Fruit fly (Drosophila melanogaster) whole organism, embryonic: ENCODE results near the gene vkg.

Experiments used
- Ada2b ChIP-seq: fragments of 200-800 bp; sonication (Bioruptor generic); IDR thresholded peaks from 2 replicates; pipeline ENCODE4 v1.3.6; 2022; ENCODE audit warnings: missing biosample characterization, missing genetic modification characterization
- BEAF-32 ChIP-seq: fragments of 200-800 bp; sonication (Bioruptor generic); optimal IDR thresholded peaks from 3 replicates; lab custom pipeline; 2017; ENCODE audit warnings: missing biosample characterization, missing genetic modification characterization, mild to moderate bottlenecking, moderate library complexity, missing genetic modification reagents
- CG12769 ChIP-seq: fragments of 200-800 bp; sonication (Bioruptor generic); optimal IDR thresholded peaks from 2 replicates; lab custom pipeline; 2019; ENCODE audit warnings: missing biosample characterization, mild to moderate bottlenecking, missing genetic modification characterization, moderate library complexity
- CG12942 ChIP-seq: fragments of 200-800 bp; sonication (Bioruptor generic); optimal IDR thresholded peaks from 3 replicates; lab custom pipeline; 2016; ENCODE audit warnings: missing biosample characterization, missing genetic modification characterization
- CG13296 ChIP-seq: fragments of 200-800 bp; sonication (Bioruptor generic); optimal IDR thresholded peaks from 3 replicates; lab custom pipeline; 2018; ENCODE audit warnings: missing biosample characterization, mild to moderate bottlenecking, missing genetic modification characterization
- CG13424 ChIP-seq: fragments of 200-800 bp; sonication (Bioruptor generic); optimal IDR thresholded peaks from 2 replicates; lab custom pipeline; 2019; ENCODE audit warnings: missing biosample characterization, mild to moderate bottlenecking, missing genetic modification characterization, moderate library complexity
- CG13775 ChIP-seq: fragments of 200-800 bp; sonication (Bioruptor generic); optimal IDR thresholded peaks from 3 replicates; lab custom pipeline; 2017; ENCODE audit warnings: missing biosample characterization, mild to moderate bottlenecking, missing genetic modification characterization
- CG14441 ChIP-seq: fragments of 200-800 bp; sonication (Bioruptor generic); IDR thresholded peaks from 2 replicates; pipeline ENCODE4 v1.3.6; 2022; ENCODE audit warnings: missing biosample characterization, missing genetic modification characterization
- CG15601 ChIP-seq: fragments of 200-800 bp; sonication (Bioruptor generic); optimal IDR thresholded peaks from 3 replicates; lab custom pipeline; 2019; ENCODE audit warnings: missing biosample characterization, mild to moderate bottlenecking, missing genetic modification characterization, moderate library complexity
- CG17359 ChIP-seq: fragments of 200-800 bp; sonication (Bioruptor generic); optimal IDR thresholded peaks from 3 replicates; lab custom pipeline; 2018; ENCODE audit warnings: missing biosample characterization, mild to moderate bottlenecking, missing genetic modification characterization, moderate library complexity
- CG17829 ChIP-seq: fragments of 200-800 bp; optimal IDR thresholded peaks from 2 replicates; lab custom pipeline; 2019; ENCODE audit warnings: missing biosample characterization, mild to moderate bottlenecking, missing genetic modification characterization, moderate library complexity
- CG18599 ChIP-seq: fragments of 200-800 bp; sonication (Bioruptor generic); optimal IDR thresholded peaks from 3 replicates; lab custom pipeline; 2017; ENCODE audit warnings: missing biosample characterization, missing genetic modification characterization, mild to moderate bottlenecking, moderate library complexity, missing genetic modification reagents
- CG3065 ChIP-seq: fragments of 200-800 bp; sonication (Bioruptor generic); optimal IDR thresholded peaks from 2 replicates; lab custom pipeline; 2016; ENCODE audit warnings: missing biosample characterization, missing genetic modification characterization
- CG3281 ChIP-seq: fragments of 200-800 bp; sonication (Bioruptor generic); optimal IDR thresholded peaks from 3 replicates; lab custom pipeline; 2017; ENCODE audit warnings: missing biosample characterization, mild to moderate bottlenecking, missing genetic modification characterization
- CG3847 ChIP-seq: fragments of 200-800 bp; sonication (Bioruptor generic); IDR thresholded peaks from 2 replicates; pipeline ENCODE4 v1.3.6; 2022; ENCODE audit warnings: missing biosample characterization, missing genetic modification characterization
- CG42726 ChIP-seq: fragments of 200-800 bp; sonication (Bioruptor generic); IDR thresholded peaks from 2 replicates; pipeline ENCODE4 v1.3.6; 2022; ENCODE audit warnings: missing biosample characterization, missing genetic modification characterization; ENCODE audit not compliant: partially characterized antibody
- CG4360 ChIP-seq: fragments of 200-800 bp; sonication (Bioruptor generic); IDR thresholded peaks from 2 replicates; pipeline ENCODE4 v1.3.6; 2022; ENCODE audit warnings: missing biosample characterization, missing genetic modification characterization
- CG5245 ChIP-seq: fragments of 200-800 bp; sonication (Bioruptor generic); optimal IDR thresholded peaks from 3 replicates; lab custom pipeline; 2016; ENCODE audit warnings: missing biosample characterization, missing genetic modification characterization
- CG7839 ChIP-seq: fragments of 200-800 bp; sonication (Bioruptor generic); optimal IDR thresholded peaks from 3 replicates; lab custom pipeline; 2018; ENCODE audit warnings: missing biosample characterization, mild to moderate bottlenecking, missing genetic modification characterization, moderate library complexity
- CG8089 ChIP-seq: fragments of 200-800 bp; sonication (Bioruptor generic); optimal IDR thresholded peaks from 3 replicates; lab custom pipeline; 2016; ENCODE audit warnings: missing biosample characterization, missing genetic modification characterization
- CG9876 ChIP-seq: fragments of 200-800 bp; sonication (Bioruptor generic); optimal IDR thresholded peaks from 2 replicates; lab custom pipeline; 2016; ENCODE audit warnings: missing biosample characterization, missing genetic modification characterization
- Dek ChIP-seq: fragments of 200-800 bp; sonication (Bioruptor generic); optimal IDR thresholded peaks from 3 replicates; lab custom pipeline; 2019; ENCODE audit warnings: missing biosample characterization, mild to moderate bottlenecking, missing genetic modification characterization, moderate library complexity
- Drgx ChIP-seq: fragments of 200-800 bp; sonication (Bioruptor generic); IDR thresholded peaks from 2 replicates; pipeline ENCODE4 v1.3.6; 2022; ENCODE audit warnings: missing biosample characterization, missing genetic modification characterization
- Hr51 ChIP-seq, 2 experiments: fragments of 200-800 bp; sonication (Bioruptor generic); optimal IDR thresholded peaks; 2 replicates in 1 of 2; 3 replicates in 1 of 2; lab custom pipeline; 2016 to 2018; ENCODE audit warnings: missing biosample characterization in 2 of 2, missing genetic modification characterization in 2 of 2, mild to moderate bottlenecking in 1 of 2, moderate library complexity in 1 of 2
- Kr ChIP-seq: fragments of 200-800 bp; sonication (Bioruptor generic); optimal IDR thresholded peaks from 2 replicates; lab custom pipeline; 2017; ENCODE audit warnings: missing biosample characterization, mild to moderate bottlenecking, missing genetic modification characterization
- Myb ChIP-seq: fragments of 200-800 bp; sonication (Bioruptor generic); optimal IDR thresholded peaks from 2 replicates; lab custom pipeline; 2016; ENCODE audit warnings: missing biosample characterization, missing genetic modification characterization
- Oli ChIP-seq: fragments of 200-800 bp; sonication (Bioruptor generic); optimal IDR thresholded peaks from 2 replicates; lab custom pipeline; 2018; ENCODE audit warnings: missing biosample characterization, mild to moderate bottlenecking, missing genetic modification characterization, moderate library complexity
- Sox100B ChIP-seq: fragments of 200-800 bp; sonication (Bioruptor generic); optimal IDR thresholded peaks from 3 replicates; lab custom pipeline; 2018; ENCODE audit warnings: missing biosample characterization, mild to moderate bottlenecking, missing genetic modification characterization
- ac ChIP-seq: fragments of 200-800 bp; sonication (Bioruptor generic); optimal IDR thresholded peaks from 3 replicates; lab custom pipeline; 2017; ENCODE audit warnings: missing biosample characterization, mild to moderate bottlenecking, missing genetic modification characterization
- aop ChIP-seq: fragments of 200-800 bp; sonication (Bioruptor generic); IDR thresholded peaks from 2 replicates; pipeline ENCODE4 v1.3.6; 2022; ENCODE audit warnings: missing biosample characterization, missing genetic modification characterization
- crol ChIP-seq: fragments of 200-800 bp; sonication (Bioruptor generic); IDR thresholded peaks from 2 replicates; pipeline ENCODE4 v1.3.6; 2022; ENCODE audit warnings: missing biosample characterization, missing genetic modification characterization
- dmrt99B ChIP-seq: fragments of 200-800 bp; sonication (Bioruptor generic); optimal IDR thresholded peaks from 2 replicates; lab custom pipeline; 2018; ENCODE audit warnings: missing biosample characterization, mild to moderate bottlenecking, missing genetic modification characterization, moderate library complexity
- emc ChIP-seq: fragments of 200-800 bp; sonication (Bioruptor generic); optimal IDR thresholded peaks from 2 replicates; lab custom pipeline; 2016; ENCODE audit warnings: missing biosample characterization, missing genetic modification characterization
- eyg ChIP-seq: fragments of 200-800 bp; sonication (Bioruptor generic); optimal IDR thresholded peaks from 3 replicates; lab custom pipeline; 2016; ENCODE audit warnings: missing biosample characterization, missing genetic modification characterization
- gce ChIP-seq: fragments of 200-800 bp; sonication (Bioruptor generic); IDR thresholded peaks from 3 replicates; pipeline ENCODE4 v1.3.6; 2022; ENCODE audit warnings: missing biosample characterization, missing genetic modification characterization
- gro ChIP-seq: fragments of 200-800 bp; sonication (Bioruptor generic); optimal IDR thresholded peaks from 2 replicates; lab custom pipeline; 2016; ENCODE audit warnings: missing biosample characterization, missing genetic modification characterization
- insv ChIP-seq, 2 experiments: fragments of 200-800 bp; sonication (Bioruptor generic); optimal IDR thresholded peaks; 3 replicates each; lab custom pipeline; 2016 to 2018; ENCODE audit warnings: missing biosample characterization in 2 of 2, missing genetic modification characterization in 2 of 2
- lbe ChIP-seq: fragments of 200-800 bp; sonication (Bioruptor generic); optimal IDR thresholded peaks from 2 replicates; lab custom pipeline; 2016; ENCODE audit warnings: missing biosample characterization, mild to moderate bottlenecking, missing genetic modification characterization
- otp ChIP-seq: fragments of 200-800 bp; sonication (Bioruptor generic); IDR thresholded peaks from 3 replicates; pipeline ENCODE4, ENCODE4 v1.3.6; 2022; ENCODE audit warnings: missing biosample characterization, missing genetic modification characterization
- p53 ChIP-seq: fragments of 200-800 bp; sonication (Bioruptor generic); optimal IDR thresholded peaks from 2 replicates; lab custom pipeline; 2016; ENCODE audit warnings: missing biosample characterization, missing genetic modification characterization
- pan ChIP-seq, 4 experiments: fragments of >200 bp in 3 of 4; fragments of 200-800 bp in 1 of 4; sonication (Bioruptor generic) in 1 of 4; optimal IDR thresholded peaks in 3 of 4; IDR thresholded peaks in 1 of 4; 2 replicates each; pipeline versions ENCODE4 v1.3.6 to Lab custom; 2017 to 2022; ENCODE audit warnings: missing biosample characterization in 2 of 4, missing genetic modification characterization in 2 of 4, mixed read lengths in 1 of 4
- peb ChIP-seq: fragments of 200-800 bp; sonication (Bioruptor generic); IDR thresholded peaks from 2 replicates; pipeline ENCODE4 v1.3.6; 2022; ENCODE audit warnings: missing biosample characterization, missing genetic modification characterization
- pho ChIP-seq: fragments of 200-800 bp; sonication (Bioruptor generic); optimal IDR thresholded peaks from 2 replicates; lab custom pipeline; 2016; ENCODE audit warnings: missing biosample characterization, missing genetic modification characterization
- pnt ChIP-seq: fragments of 200-800 bp; sonication (Bioruptor generic); optimal IDR thresholded peaks from 3 replicates; lab custom pipeline; 2016; ENCODE audit warnings: missing biosample characterization, missing genetic modification characterization
- pzg ChIP-seq: fragments of 200-800 bp; sonication (Bioruptor generic); optimal IDR thresholded peaks from 3 replicates; lab custom pipeline; 2018; ENCODE audit warnings: missing biosample characterization, mild to moderate bottlenecking, missing genetic modification characterization, moderate library complexity
- tio ChIP-seq: fragments of 200-800 bp; sonication (Bioruptor generic); optimal IDR thresholded peaks from 2 replicates; lab custom pipeline; 2017; ENCODE audit warnings: missing biosample characterization, missing genetic modification characterization, inconsistent platforms
- tll ChIP-seq, 2 experiments: fragments of 200-800 bp in 1 of 2; fragments of >200 bp in 1 of 2; sonication (Bioruptor generic) in 1 of 2; optimal IDR thresholded peaks; 2 replicates each; lab custom pipeline; 2017 to 2019; ENCODE audit warnings: missing biosample characterization in 2 of 2, missing genetic modification characterization in 2 of 2, mild to moderate bottlenecking in 1 of 2, moderate library complexity in 1 of 2

vkg gene

DNA sequence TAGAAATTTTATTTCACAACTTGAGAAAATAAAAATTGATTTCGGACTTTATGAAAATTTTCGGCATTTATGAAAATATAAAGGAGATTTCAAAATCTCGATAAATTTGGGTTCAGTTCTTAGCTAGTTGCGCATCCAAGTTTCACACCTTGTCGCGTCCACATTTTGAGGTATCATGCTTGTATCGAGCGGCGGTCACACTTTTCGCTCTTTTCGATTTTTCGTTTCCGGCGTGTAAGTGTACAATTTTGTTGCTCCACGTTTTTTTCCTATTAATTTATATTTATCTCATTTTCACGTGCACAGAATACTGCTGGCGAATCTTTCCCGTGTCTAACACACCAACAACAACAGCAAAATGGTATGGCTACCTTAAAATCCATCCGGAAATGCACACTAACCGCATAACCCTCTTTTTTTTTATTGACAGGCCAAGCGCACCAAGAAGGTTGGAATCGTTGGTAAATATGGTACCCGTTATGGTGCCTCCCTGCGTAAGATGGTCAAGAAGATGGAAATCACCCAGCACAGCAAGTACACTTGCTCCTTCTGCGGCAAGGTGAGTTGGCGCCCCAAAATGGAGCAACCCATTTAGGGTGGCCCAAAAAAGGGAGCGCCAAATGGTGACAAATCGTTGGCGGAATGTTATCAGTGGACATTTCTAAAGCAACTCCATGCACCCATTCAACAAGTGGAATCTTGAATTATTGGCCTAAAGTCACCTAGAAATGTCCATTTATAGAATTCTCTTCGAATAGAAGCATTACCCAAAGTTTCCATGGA is 43.0 kb upstream of the vkg start, which contains the start of gene RpL37A (continued):
- peak; percentile 94 for TF ChIP-seq pzg
- peak; percentile 49 for TF ChIP-seq Oli
- peak; percentile 35 for TF ChIP-seq Kr (GFP tag; lab: Kevin White, UChicago)
- no peak for TF ChIP-seq pnt (GFP tag; lab: Kevin White, UChicago)
- peak; percentile 73 for TF ChIP-seq CG5245 (GFP tag; lab: Kevin White, UChicago)
- peak; percentile 72 for TF ChIP-seq CG9876
- 0 out of 2 replicates have a peak, but pooled peaks have one; percentile 21 for TF ChIP-seq crol
- peak; percentile 59 for TF ChIP-seq ac (GFP tag; lab: Kevin White, UChicago)
- TF ChIP-seq CG3281 (GFP tag; lab: Kevin White, UChicago) = peak; percentile 89
- TF ChIP-seq otp = peak; percentile 86
- peak; percentile 43; the same call in 1 of the 2 replicates for TF ChIP-seq Ada2b (GFP tag; lab: Robert Waterston, UW)
- peak; percentile 85 for TF ChIP-seq p53
- TF ChIP-seq CG17829 (tag; lab: Kevin White, UChicago) = peak; percentile 84
- TF ChIP-seq Myb (GFP tag; lab: Kevin White, UChicago) = peak; percentile 81
- no peak for TF ChIP-seq tll (GFP tag; optimal IDR thresholded peaks at IDR 0.05; lab: Kevin White, UChicago)
- no peak for TF ChIP-seq CG4360 (GFP tag; lab: Robert Waterston, UW)
- TF ChIP-seq CG18599 (GFP tag; lab: Kevin White, UChicago) = peak; percentile 88
- peak; percentile 71 for TF ChIP-seq CG17359 (tag; lab: Kevin White, UChicago)
- peak; percentile 39 for TF ChIP-seq lbe (GFP tag; lab: Kevin White, UChicago)
- TF ChIP-seq CG14441 (GFP tag; lab: Robert Waterston, UW) = peak; percentile 57; the same call in 1 of the 2 replicates
- TF ChIP-seq tio (GFP tag; lab: Kevin White, UChicago) = peak; percentile 28
- TF ChIP-seq Drgx (GFP tag; lab: Robert Waterston, UW) = no peak
- peak; percentile 72 for TF ChIP-seq CG7839 (tag; lab: Kevin White, UChicago)
- TF ChIP-seq eyg (GFP tag; lab: Kevin White, UChicago) = peak; percentile 83
- TF ChIP-seq CG3847 (GFP tag; lab: Robert Waterston, UW) = peak; percentile 77
- TF ChIP-seq insv (GFP tag; optimal IDR thresholded peaks at IDR 0.05; lab: Kevin White, UChicago) = peak in 1 of 2 experiments; percentile 73
- TF ChIP-seq CG3065 (GFP tag; lab: Kevin White, UChicago) = no peak
- TF ChIP-seq Hr51 (GFP tag; optimal IDR thresholded peaks at IDR 0.05; lab: Kevin White, UChicago) = peak; percentile 58 to 81
- peak; percentile 65 for TF ChIP-seq CG42726 (GFP tag; lab: Robert Waterston, UW)
- TF ChIP-seq pan (optimal IDR thresholded peaks at IDR 0.05; lab: Kevin White, UChicago) = no peak
- TF ChIP-seq pan (GFP tag; optimal IDR thresholded peaks at IDR 0.05 in 1 of 2, IDR thresholded peaks at IDR 0.05 in 1 of 2) = peak in 1 of 2 experiments; percentile 68
- TF ChIP-seq gce (GFP tag; lab: Robert Waterston, UW) = peak; percentile 78; the same call in 2 of the 3 replicates
- TF ChIP-seq gro (GFP tag; lab: Kevin White, UChicago) = peak; percentile 88
- TF ChIP-seq dmrt99B = peak; percentile 63
- peak; percentile 78 for TF ChIP-seq CG12769 (tag; lab: Kevin White, UChicago)
- TF ChIP-seq emc (GFP tag; lab: Kevin White, UChicago) = peak; percentile 86
- peak; percentile 58 for TF ChIP-seq Dek (tag; lab: Kevin White, UChicago)
- no peak for TF ChIP-seq aop (GFP tag; lab: Robert Waterston, UW)
- peak; percentile 28 for TF ChIP-seq CG13424 (tag; lab: Kevin White, UChicago)
- TF ChIP-seq Sox100B (GFP tag; lab: Kevin White, UChicago) = peak; percentile 80
- peak; percentile 71 for TF ChIP-seq CG8089 (GFP tag; lab: Kevin White, UChicago)
- TF ChIP-seq pho = peak; percentile 83
- peak; percentile 89 for TF ChIP-seq CG13296
- no peak for TF ChIP-seq peb (GFP tag; lab: Robert Waterston, UW)
- peak; percentile 86 for TF ChIP-seq CG15601 (tag; lab: Kevin White, UChicago)
- peak; percentile 90 for TF ChIP-seq CG13775 (GFP tag; lab: Kevin White, UChicago)
- peak; percentile 56 for TF ChIP-seq BEAF-32 (GFP tag; lab: Kevin White, UChicago)
- TF ChIP-seq CG12942 (GFP tag; lab: Kevin White, UChicago) = peak; percentile 48
